Fruit fly (Drosophila melanogaster): Measurements from ENCODE around the gene CG34134.
A peak's percentile ranks its signal among the peaks of the same experiment; 100 is the strongest.

The CG34134 gene

DNA sequence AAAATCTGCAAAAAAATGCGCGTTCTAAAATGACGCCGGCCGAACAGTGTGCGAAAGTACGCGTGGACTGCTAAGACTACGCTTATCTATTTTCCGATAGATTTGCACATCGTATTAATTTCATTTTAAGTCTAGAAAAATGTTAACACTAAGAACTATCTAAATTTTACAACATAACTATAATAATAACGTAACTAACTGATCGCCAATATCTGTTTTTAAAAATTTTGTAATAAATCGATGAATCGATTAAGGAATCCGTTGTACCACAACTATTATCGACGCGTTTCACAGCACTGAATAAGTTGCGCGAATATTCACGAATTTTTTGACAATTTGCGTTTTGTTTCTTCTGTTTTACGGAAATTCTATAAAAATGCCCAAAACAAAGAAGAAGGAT lies 20.5 kb upstream of the CG34134 start, which contains the start of gene Ssb-c31a (continued):
- peak in 1 of 2 experiments; percentile 7 for TF ChIP-seq salr (GFP tag; optimal IDR thresholded peaks at IDR 0.05)
- peak; percentile 57 for TF ChIP-seq Smox (GFP tag; optimal IDR thresholded peaks at IDR 0.05)
- TF ChIP-seq Sox15 (GFP tag; optimal IDR thresholded peaks at IDR 0.05) = no peak
- no peak for TF ChIP-seq fkh (GFP tag; optimal IDR thresholded peaks at IDR 0.05)
- peak; percentile 7 for TF ChIP-seq CG11762 (GFP tag; optimal IDR thresholded peaks at IDR 0.05; ENCODE audit: insufficient read depth)
- peak; percentile 28 for TF ChIP-seq Ets21C (GFP tag; optimal IDR thresholded peaks at IDR 0.05)
- TF ChIP-seq Eip78C (GFP tag) = peak; percentile 87
- TF ChIP-seq OdsH (GFP tag; optimal IDR thresholded peaks at IDR 0.05) = peak; percentile 62
- TF ChIP-seq CG8119 (GFP tag; IDR thresholded peaks at IDR 0.05) = no peak
- peak; percentile 50 for TF ChIP-seq CG6808 (GFP tag; optimal IDR thresholded peaks at IDR 0.05)
- peak; percentile 26 for TF ChIP-seq CG10669 (GFP tag; optimal IDR thresholded peaks at IDR 0.05)
- peak; percentile 9 for TF ChIP-seq dsx (GFP tag; optimal IDR thresholded peaks at IDR 0.05; ENCODE audit: poor library complexity, severe bottlenecking)
- TF ChIP-seq Met (GFP tag; optimal IDR thresholded peaks at IDR 0.05) = peak; percentile 69
- TF ChIP-seq CG4318 (GFP tag; optimal IDR thresholded peaks at IDR 0.05) = no peak
- 0 out of 3 replicates have a peak, but pooled peaks have one; percentile 22 for TF ChIP-seq CG6163 (GFP tag; IDR thresholded peaks at IDR 0.05)
- no peak for TF ChIP-seq CG11294 (GFP tag; IDR thresholded peaks at IDR 0.05)
- TF ChIP-seq CG10631 (GFP tag; optimal IDR thresholded peaks at IDR 0.05) = peak; percentile 54
- no peak for TF ChIP-seq CG6854 (GFP tag; optimal IDR thresholded peaks at IDR 0.05)

DNA sequence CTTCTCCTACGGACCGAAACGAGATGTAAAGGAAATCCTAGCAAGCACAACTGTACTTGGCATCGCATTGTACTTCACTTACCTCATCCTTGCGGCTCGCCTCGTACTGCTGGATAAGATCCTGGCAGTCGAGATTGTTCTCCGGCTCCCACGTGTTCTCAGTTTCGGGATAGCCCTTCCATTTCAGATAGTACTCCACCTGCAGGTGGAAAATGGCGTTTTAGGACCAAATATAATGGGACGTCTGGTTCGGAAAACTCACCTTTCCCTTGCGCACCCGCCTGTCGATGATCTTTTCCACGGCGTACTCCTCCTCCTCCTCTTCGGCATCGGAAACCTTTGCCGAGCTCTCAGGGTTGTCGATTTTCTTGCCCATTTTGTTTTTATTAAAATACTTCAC lies 19.9 kb upstream of the CG34134 start:
- TF ChIP-seq acj6 (GFP tag; optimal IDR thresholded peaks at IDR 0.05) (no peak), esn (GFP tag; optimal IDR thresholded peaks at IDR 0.05) (no peak), CG3032 (tag; optimal IDR thresholded peaks at IDR 0.05) (no peak), Blimp-1 (GFP tag; optimal IDR thresholded peaks at IDR 0.05) (no peak), fkh (GFP tag; optimal IDR thresholded peaks at IDR 0.05) (no peak), spab (GFP tag; optimal IDR thresholded peaks at IDR 0.05) (no peak), Eip75B (GFP tag; optimal IDR thresholded peaks at IDR 0.05) (no peak), Eip78C (GFP tag) (no peak), CG10631 (GFP tag; optimal IDR thresholded peaks at IDR 0.05) (no peak), Hr39 (GFP tag; optimal IDR thresholded peaks at IDR 0.05) (no peak), CG11902 (GFP tag; optimal IDR thresholded peaks at IDR 0.05) (no peak), vri (GFP tag; optimal IDR thresholded peaks at IDR 0.05) (no peak), Gug (GFP tag; IDR thresholded peaks at IDR 0.05) (no peak)

DNA sequence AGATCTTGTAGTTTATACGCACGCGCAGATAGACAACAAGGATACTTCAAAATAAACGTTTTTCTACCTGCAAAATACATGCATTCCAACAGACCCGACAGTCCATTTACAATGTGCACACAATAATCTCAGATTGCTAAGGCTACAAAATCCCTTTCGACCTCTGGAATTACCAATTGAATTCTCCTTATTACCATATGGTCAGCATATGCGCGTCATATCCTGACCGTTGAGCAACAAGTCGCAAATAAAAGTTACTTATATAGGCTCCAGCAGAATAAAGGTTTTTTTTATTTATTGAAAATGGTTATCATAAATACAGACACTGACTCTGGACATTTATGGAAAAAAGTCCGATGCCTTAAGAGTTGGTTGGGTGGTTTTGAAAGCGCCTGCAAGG lies 18.8 kb upstream of the CG34134 start:
- TF ChIP-seq Sox14 (GFP tag; optimal IDR thresholded peaks at IDR 0.05) (no peak), Ets96B (tag; optimal IDR thresholded peaks at IDR 0.05) (no peak), salr (GFP tag; optimal IDR thresholded peaks at IDR 0.05) (no peak), Sox102F (GFP tag; optimal IDR thresholded peaks at IDR 0.05) (no peak), CG10669 (GFP tag; optimal IDR thresholded peaks at IDR 0.05) (no peak), Met (GFP tag; optimal IDR thresholded peaks at IDR 0.05) (no peak), CG32006 (GFP tag; optimal IDR thresholded peaks at IDR 0.05) (no peak), svp (GFP tag) (no peak), CG8119 (GFP tag; IDR thresholded peaks at IDR 0.05) (no peak), Ets21C (GFP tag; optimal IDR thresholded peaks at IDR 0.05) (no peak), Blimp-1 (GFP tag; optimal IDR thresholded peaks at IDR 0.05) (no peak), CG6854 (GFP tag; optimal IDR thresholded peaks at IDR 0.05) (no peak), fd59A (GFP tag; optimal IDR thresholded peaks at IDR 0.05) (no peak), CG6276 (GFP tag; optimal IDR thresholded peaks at IDR 0.05) (no peak), spab (GFP tag; optimal IDR thresholded peaks at IDR 0.05) (no peak), Eip78C (GFP tag) (no peak), CG1621 (tag; optimal IDR thresholded peaks at IDR 0.05) (no peak), CG34406 (GFP tag; optimal IDR thresholded peaks at IDR 0.05) (no peak), net (GFP tag; optimal IDR thresholded peaks at IDR 0.05) (no peak)

Data from whole organism, prepupa.